Fruit fly (Drosophila melanogaster) whole organism, embryonic: ENCODE measurements around the gene Alp13.

Experiments used
- BtbVII ChIP-seq: fragments of 200-800 bp; sonication (Bioruptor generic); optimal IDR thresholded peaks from 3 replicates; lab custom pipeline; 2017; ENCODE audit warnings: missing biosample characterization, mild to moderate bottlenecking, missing genetic modification characterization
- CG10321 ChIP-seq: fragments of 200-800 bp; sonication (Bioruptor generic); IDR thresholded peaks from 2 replicates; pipeline ENCODE4 v1.3.6; 2022; ENCODE audit warnings: missing biosample characterization, missing genetic modification characterization
- CG12769 ChIP-seq: fragments of 200-800 bp; sonication (Bioruptor generic); optimal IDR thresholded peaks from 2 replicates; lab custom pipeline; 2019; ENCODE audit warnings: missing biosample characterization, mild to moderate bottlenecking, missing genetic modification characterization, moderate library complexity
- CG17328 ChIP-seq: fragments of 200-800 bp; sonication (Bioruptor generic); IDR thresholded peaks from 2 replicates; pipeline ENCODE4 v1.3.6; 2022; ENCODE audit warnings: missing biosample characterization, missing genetic modification characterization
- CG1832 ChIP-seq: fragments of 200-800 bp; sonication (Bioruptor generic); optimal IDR thresholded peaks from 2 replicates; lab custom pipeline; 2017; ENCODE audit warnings: missing biosample characterization, mild to moderate bottlenecking, missing genetic modification characterization, inconsistent platforms
- CG2116 ChIP-seq: fragments of 200-800 bp; sonication (Bioruptor generic); optimal IDR thresholded peaks from 3 replicates; lab custom pipeline; 2018; ENCODE audit warnings: missing biosample characterization, mild to moderate bottlenecking, missing genetic modification characterization
- CG2199 ChIP-seq: fragments of 200-800 bp; sonication (Bioruptor generic); IDR thresholded peaks from 3 replicates; pipeline ENCODE4 v1.3.6; 2022; ENCODE audit warnings: missing biosample characterization, missing genetic modification characterization
- CG2678 ChIP-seq: fragments of 200-800 bp; sonication (Bioruptor generic); optimal IDR thresholded peaks from 3 replicates; lab custom pipeline; 2019; ENCODE audit warnings: missing biosample characterization, mild to moderate bottlenecking, missing genetic modification characterization, moderate library complexity
- CG2889 ChIP-seq: fragments of 200-800 bp; sonication (Bioruptor generic); IDR thresholded peaks from 3 replicates; pipeline ENCODE4 v1.3.6; 2022; ENCODE audit warnings: missing biosample characterization, missing genetic modification characterization
- CG30020 ChIP-seq: fragments of 200-800 bp; optimal IDR thresholded peaks from 2 replicates; lab custom pipeline; 2019; ENCODE audit warnings: missing biosample characterization, mild to moderate bottlenecking, missing genetic modification characterization, moderate library complexity
- CG31441 ChIP-seq: fragments of 200-800 bp; sonication (Bioruptor generic); IDR thresholded peaks from 2 replicates; pipeline ENCODE4 v1.3.6; 2022; ENCODE audit warnings: missing biosample characterization, missing genetic modification characterization
- CG3163 ChIP-seq: fragments of 200-800 bp; sonication (Bioruptor generic); optimal IDR thresholded peaks from 3 replicates; lab custom pipeline; 2016; ENCODE audit warnings: missing biosample characterization, missing genetic modification characterization
- CG3281 ChIP-seq: fragments of 200-800 bp; sonication (Bioruptor generic); optimal IDR thresholded peaks from 3 replicates; lab custom pipeline; 2017; ENCODE audit warnings: missing biosample characterization, mild to moderate bottlenecking, missing genetic modification characterization
- CG34376 ChIP-seq: fragments of 200-800 bp; sonication (Bioruptor generic); optimal IDR thresholded peaks from 2 replicates; lab custom pipeline; 2018; ENCODE audit warnings: missing biosample characterization, mild to moderate bottlenecking, missing genetic modification characterization
- CG3847 ChIP-seq: fragments of 200-800 bp; sonication (Bioruptor generic); IDR thresholded peaks from 2 replicates; pipeline ENCODE4 v1.3.6; 2022; ENCODE audit warnings: missing biosample characterization, missing genetic modification characterization
- CG42726 ChIP-seq: fragments of 200-800 bp; sonication (Bioruptor generic); IDR thresholded peaks from 2 replicates; pipeline ENCODE4 v1.3.6; 2022; ENCODE audit warnings: missing biosample characterization, missing genetic modification characterization; ENCODE audit not compliant: partially characterized antibody
- CG6813 ChIP-seq: fragments of 200-800 bp; sonication (Bioruptor generic); optimal IDR thresholded peaks from 2 replicates; lab custom pipeline; 2017; ENCODE audit warnings: missing biosample characterization, missing genetic modification characterization, mild to moderate bottlenecking, moderate library complexity, missing genetic modification reagents
- CHES-1-like ChIP-seq: fragments of 200-800 bp; sonication (Bioruptor generic); optimal IDR thresholded peaks from 2 replicates; lab custom pipeline; 2016; ENCODE audit warnings: missing biosample characterization, missing genetic modification characterization
- CTCF ChIP-seq: fragments of 200-800 bp; sonication (Bioruptor generic); optimal IDR thresholded peaks from 2 replicates; lab custom pipeline; 2017; ENCODE audit warnings: missing biosample characterization, mild to moderate bottlenecking, missing genetic modification characterization, moderate library complexity
- D ChIP-seq, 2 experiments: fragments of 200-800 bp in 1 of 2; fragments of >200 bp in 1 of 2; sonication (Bioruptor generic) in 1 of 2; optimal IDR thresholded peaks; 2 replicates in 1 of 2; 3 replicates in 1 of 2; lab custom pipeline; 2017; ENCODE audit warnings: mild to moderate bottlenecking in 1 of 2, missing biosample characterization in 1 of 2, missing genetic modification characterization in 1 of 2, missing genetic modification reagents in 1 of 2
- Deaf1 ChIP-seq: fragments of 200-800 bp; optimal IDR thresholded peaks from 3 replicates; lab custom pipeline; 2019; ENCODE audit warnings: missing biosample characterization, mild to moderate bottlenecking, missing genetic modification characterization, moderate library complexity
- Dll ChIP-seq: fragments of 200-800 bp; sonication (Bioruptor generic); IDR thresholded peaks from 4 replicates; pipeline ENCODE4 v1.3.6; 2022; ENCODE audit warnings: missing biosample characterization, missing genetic modification characterization; ENCODE audit not compliant: partially characterized antibody
- Ets65A ChIP-seq: fragments of 200-800 bp; sonication (Bioruptor generic); peaks from one replicate; lab custom pipeline; 2016; ENCODE audit warnings: missing biosample characterization, missing genetic modification characterization
- Fer1 ChIP-seq: fragments of 200-800 bp; sonication (Bioruptor generic); optimal IDR thresholded peaks from 2 replicates; lab custom pipeline; 2017; ENCODE audit warnings: missing biosample characterization, mild to moderate bottlenecking, missing genetic modification characterization
- Jarid2 ChIP-seq: fragments of 200-800 bp; sonication (Bioruptor generic); optimal IDR thresholded peaks from 3 replicates; lab custom pipeline; 2017; ENCODE audit warnings: mild to moderate bottlenecking, missing biosample characterization, missing genetic modification reagents, missing genetic modification characterization
- Scr ChIP-seq: fragments of 200-800 bp; sonication (Bioruptor generic); IDR thresholded peaks from 2 replicates; pipeline ENCODE4 v1.3.6; 2022; ENCODE audit warnings: missing biosample characterization, missing genetic modification characterization; ENCODE audit not compliant: partially characterized antibody
- Xbp1 ChIP-seq: fragments of 200-800 bp; sonication (Bioruptor generic); optimal IDR thresholded peaks from 3 replicates; lab custom pipeline; 2016; ENCODE audit warnings: missing biosample characterization, mild to moderate bottlenecking, missing genetic modification characterization
- ara ChIP-seq: fragments of 200-800 bp; sonication (Bioruptor generic); IDR thresholded peaks from 2 replicates; pipeline ENCODE4 v1.3.6; 2022; ENCODE audit warnings: missing biosample characterization, missing genetic modification characterization
- ase ChIP-seq: fragments of 200-800 bp; sonication (Bioruptor generic); IDR thresholded peaks from 3 replicates; pipeline ENCODE4 v1.3.6; 2022; ENCODE audit warnings: missing biosample characterization, missing genetic modification characterization
- bbx ChIP-seq: fragments of 200-800 bp; sonication (Bioruptor generic); IDR thresholded peaks from 2 replicates; pipeline ENCODE4 v1.3.6; 2022; ENCODE audit warnings: missing biosample characterization, missing genetic modification characterization; ENCODE audit not compliant: partially characterized antibody
- cg ChIP-seq: fragments of 200-800 bp; sonication (Bioruptor generic); optimal IDR thresholded peaks from 3 replicates; lab custom pipeline; 2019; ENCODE audit warnings: missing biosample characterization, mild to moderate bottlenecking, missing genetic modification characterization, moderate library complexity
- chinmo ChIP-seq: fragments of 200-800 bp; sonication (Bioruptor generic); IDR thresholded peaks from 4 replicates; pipeline ENCODE4 v1.3.6; 2022; ENCODE audit warnings: missing biosample characterization, missing genetic modification characterization; ENCODE audit not compliant: partially characterized antibody
- chm ChIP-seq: fragments of 200-800 bp; sonication (Bioruptor generic); IDR thresholded peaks from 2 replicates; pipeline ENCODE4 v1.3.6; 2022; ENCODE audit warnings: missing biosample characterization, missing genetic modification characterization
- crp ChIP-seq, 2 experiments: fragments of 200-800 bp; sonication (Bioruptor generic); optimal IDR thresholded peaks; 2 replicates in 1 of 2; 3 replicates in 1 of 2; lab custom pipeline; 2017; ENCODE audit warnings: missing biosample characterization in 2 of 2, missing genetic modification characterization in 2 of 2, mild to moderate bottlenecking in 1 of 2, moderate library complexity in 1 of 2
- ftz-f1 ChIP-seq: fragments of 200-800 bp; sonication (Bioruptor generic); optimal IDR thresholded peaks from 2 replicates; lab custom pipeline; 2016; ENCODE audit warnings: missing biosample characterization, missing genetic modification characterization
- gro ChIP-seq: fragments of 200-800 bp; sonication (Bioruptor generic); optimal IDR thresholded peaks from 2 replicates; lab custom pipeline; 2016; ENCODE audit warnings: missing biosample characterization, missing genetic modification characterization
- hkb ChIP-seq, 2 experiments: fragments of 200-800 bp in 1 of 2; fragments of >200 bp in 1 of 2; sonication (Bioruptor generic) in 1 of 2; IDR thresholded peaks in 1 of 2; optimal IDR thresholded peaks in 1 of 2; 2 replicates each; pipeline versions ENCODE4 v1.3.6 to Lab custom; 2017 to 2022; ENCODE audit warnings: missing biosample characterization in 1 of 2, missing genetic modification characterization in 1 of 2
- inv ChIP-seq: fragments of 200-800 bp; sonication (Bioruptor generic); IDR thresholded peaks from 2 replicates; pipeline ENCODE4 v1.3.6; 2022; ENCODE audit warnings: missing biosample characterization, missing genetic modification characterization; ENCODE audit not compliant: partially characterized antibody
- jing ChIP-seq: fragments of 200-800 bp; sonication (Bioruptor generic); optimal IDR thresholded peaks from 2 replicates; lab custom pipeline; 2018; ENCODE audit warnings: missing biosample characterization, mild to moderate bottlenecking, missing genetic modification characterization
- kay ChIP-seq: fragments of 200-800 bp; sonication (Bioruptor generic); optimal IDR thresholded peaks from 2 replicates; lab custom pipeline; 2016; ENCODE audit warnings: missing biosample characterization, missing genetic modification characterization
- knrl ChIP-seq: fragments of 200-800 bp; sonication (Bioruptor generic); IDR thresholded peaks from 3 replicates; pipeline ENCODE4 v1.3.6; 2022; ENCODE audit warnings: missing biosample characterization, missing genetic modification characterization; ENCODE audit not compliant: partially characterized antibody
- nerfin-2 ChIP-seq: fragments of 200-800 bp; sonication (Bioruptor generic); IDR thresholded peaks from 2 replicates; pipeline ENCODE4 v1.3.6; 2022; ENCODE audit warnings: missing biosample characterization, missing genetic modification characterization; ENCODE audit not compliant: partially characterized antibody
- oc ChIP-seq: fragments of 200-800 bp; sonication (Bioruptor generic); optimal IDR thresholded peaks from 2 replicates; lab custom pipeline; 2018; ENCODE audit warnings: missing biosample characterization, mild to moderate bottlenecking, missing genetic modification characterization, moderate library complexity
- pzg ChIP-seq: fragments of 200-800 bp; sonication (Bioruptor generic); optimal IDR thresholded peaks from 3 replicates; lab custom pipeline; 2018; ENCODE audit warnings: missing biosample characterization, mild to moderate bottlenecking, missing genetic modification characterization, moderate library complexity
- scrt ChIP-seq: fragments of 200-800 bp; sonication (Bioruptor generic); optimal IDR thresholded peaks from 2 replicates; lab custom pipeline; 2018; ENCODE audit warnings: missing biosample characterization, mild to moderate bottlenecking, missing genetic modification characterization, moderate library complexity
- unpg ChIP-seq: fragments of 200-800 bp; sonication (Bioruptor generic); optimal IDR thresholded peaks from 3 replicates; lab custom pipeline; 2018; ENCODE audit warnings: missing biosample characterization, mild to moderate bottlenecking, missing genetic modification characterization, moderate library complexity

Gene Alp13

dm6 chr3R:10093252-10094030 lies 18.3 kb upstream of the Alp13 start (continued):
- no peak for TF ChIP-seq CG30020 (tag; lab: Kevin White, UChicago)
- TF ChIP-seq CG3163 (GFP tag; lab: Kevin White, UChicago) = peak; percentile 9
- TF ChIP-seq ftz-f1 = peak; percentile 90
- peak; percentile 29 for TF ChIP-seq kay (GFP tag; lab: Kevin White, UChicago)
- peak; percentile 21; the same call in 1 of the 2 replicates for TF ChIP-seq CG31441 (GFP tag; lab: Robert Waterston, UW)
- TF ChIP-seq chm (GFP tag; lab: Robert Waterston, UW) = peak; percentile 31; the same call in 1 of the 2 replicates
- TF ChIP-seq CG3847 (GFP tag; lab: Robert Waterston, UW) = no peak
- TF ChIP-seq CG3281 (GFP tag; lab: Kevin White, UChicago) = peak; percentile 39
- no peak for TF ChIP-seq CG2199 (GFP tag; lab: Robert Waterston, UW)
- no peak for TF ChIP-seq CG2116
- peak; percentile 55 for TF ChIP-seq CG1832
- TF ChIP-seq CTCF (GFP tag; lab: Kevin White, UChicago) = peak; percentile 44
- TF ChIP-seq CG12769 (tag; lab: Kevin White, UChicago) = peak; percentile 43
- peak; percentile 50 for TF ChIP-seq CG6813 (GFP tag; lab: Kevin White, UChicago)
- 0 out of 2 replicates have a peak, but pooled peaks have one; percentile 17 for TF ChIP-seq CG42726
- TF ChIP-seq Scr = 0 out of 2 replicates have a peak, but pooled peaks have one; percentile 30
- no peak for TF ChIP-seq hkb (optimal IDR thresholded peaks at IDR 0.05; lab: Kevin White, UChicago)
- peak; percentile 30 for TF ChIP-seq hkb (GFP tag; IDR thresholded peaks at IDR 0.05; lab: Robert Waterston, UW)
- peak; percentile 27 for TF ChIP-seq Xbp1 (GFP tag; lab: Kevin White, UChicago)
- peak; percentile 14; the same call in 1 of the 2 replicates for TF ChIP-seq CG10321 (GFP tag; lab: Robert Waterston, UW)
- no peak for TF ChIP-seq pzg
- TF ChIP-seq scrt (GFP tag; lab: Kevin White, UChicago) = peak; percentile 1
- 0 out of 4 replicates have a peak, but pooled peaks have one; percentile 15 for TF ChIP-seq Dll (GFP tag; lab: Robert Waterston, UW)
- TF ChIP-seq ase (GFP tag; lab: Robert Waterston, UW) = 0 out of 3 replicates have a peak, but pooled peaks have one; percentile 28
- peak; percentile 59 for TF ChIP-seq Fer1 (GFP tag; lab: Kevin White, UChicago)
- TF ChIP-seq chinmo (GFP tag; lab: Robert Waterston, UW) = peak; percentile 100
- TF ChIP-seq CG2889 = no peak
- no peak for TF ChIP-seq jing (GFP tag; lab: Kevin White, UChicago)
- TF ChIP-seq oc (tag; lab: Kevin White, UChicago) = peak; percentile 14
- peak; percentile 43; the same call in 1 of the 2 replicates for TF ChIP-seq bbx (GFP tag; lab: Robert Waterston, UW)
- TF ChIP-seq nerfin-2 (GFP tag; lab: Robert Waterston, UW) = 0 out of 2 replicates have a peak, but pooled peaks have one; percentile 37
- TF ChIP-seq Deaf1 = peak; percentile 55
- peak; percentile 88 for TF ChIP-seq Jarid2 (GFP tag; lab: Kevin White, UChicago)
- TF ChIP-seq crp (GFP tag; optimal IDR thresholded peaks at IDR 0.05; lab: Kevin White, UChicago) = peak in 1 of 2 experiments; percentile 58
- TF ChIP-seq gro (GFP tag; lab: Kevin White, UChicago) = peak; percentile 27
- 0 out of 2 replicates have a peak, but pooled peaks have one; percentile 24 for TF ChIP-seq inv (GFP tag; lab: Robert Waterston, UW)
- TF ChIP-seq BtbVII (GFP tag; lab: Kevin White, UChicago) = peak; percentile 42
- no peak for TF ChIP-seq CHES-1-like (GFP tag; lab: Kevin White, UChicago)
- TF ChIP-seq unpg = peak; percentile 19
- TF ChIP-seq cg (GFP tag; lab: Kevin White, UChicago) = peak; percentile 87
- no peak for TF ChIP-seq D (optimal IDR thresholded peaks at IDR 0.05; lab: Kevin White, UChicago)
- TF ChIP-seq D (GFP tag; optimal IDR thresholded peaks at IDR 0.05; lab: Kevin White, UChicago) = no peak
- TF ChIP-seq ara (GFP tag; lab: Robert Waterston, UW) = 0 out of 2 replicates have a peak, but pooled peaks have one; percentile 12
- TF ChIP-seq knrl = 0 out of 3 replicates have a peak, but pooled peaks have one; percentile 35
- peak; percentile 62 for TF ChIP-seq Ets65A (GFP tag; lab: Kevin White, UChicago)
- TF ChIP-seq CG17328 (GFP tag; lab: Robert Waterston, UW) = 0 out of 2 replicates have a peak, but pooled peaks have one; percentile 26
- TF ChIP-seq CG2678 = peak; percentile 21
- peak; percentile 56 for TF ChIP-seq CG34376 (GFP tag; lab: Kevin White, UChicago)
